Worm (Caenorhabditis elegans) whole organism, L4/young adult: ENCODE data around the gene F19G12.11.
A peak's percentile ranks its signal among the peaks of the same experiment; 100 is the strongest.

Experiments used
- W03F9.2 ChIP-seq: fragments of 150-350 bp; optimal IDR thresholded peaks from 2 replicates; lab custom pipeline; 2014; ENCODE audit warnings: missing biosample characterization, missing genetic modification characterization
- dao-5 ChIP-seq: sonication (generic microtip); optimal IDR thresholded peaks from 2 replicates; lab custom pipeline; 2016; ENCODE audit warnings: missing genotype, missing genetic modification characterization, moderate library complexity, missing compliant biosample characterization
- him-1 ChIP-seq: sonication (generic microtip); optimal IDR thresholded peaks from 2 replicates; lab custom pipeline; 2016; ENCODE audit warnings: missing genotype, missing genetic modification reagents, missing genetic modification characterization, missing compliant biosample characterization

The F19G12.11 gene

DNA sequence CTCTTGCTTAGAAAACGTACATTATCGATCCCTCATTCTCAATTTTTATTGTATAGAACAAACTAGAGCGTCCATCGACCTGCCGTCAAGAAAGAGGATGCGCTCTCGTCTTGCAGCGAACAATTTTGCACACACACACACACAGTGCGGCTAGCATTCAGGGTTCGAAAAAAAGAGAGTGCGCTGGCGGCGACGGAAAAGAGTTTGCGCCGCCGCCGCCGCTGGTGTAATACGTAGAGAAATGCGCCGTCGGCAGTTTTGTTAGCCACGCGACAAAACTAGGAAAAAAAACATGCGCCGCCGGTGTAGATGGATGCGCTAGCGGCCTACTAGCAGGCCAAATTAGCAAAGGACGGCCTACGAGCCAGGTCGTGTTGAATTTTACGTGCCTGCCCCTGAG lies 42.8 kb downstream of the F19G12.11 start:
- no peak for TF ChIP-seq W03F9.2
- TF ChIP-seq dao-5 (tag; lab: Kevin White, UChicago): no peak
- TF ChIP-seq him-1 (tag; lab: Kevin White, UChicago): no peak

DNA sequence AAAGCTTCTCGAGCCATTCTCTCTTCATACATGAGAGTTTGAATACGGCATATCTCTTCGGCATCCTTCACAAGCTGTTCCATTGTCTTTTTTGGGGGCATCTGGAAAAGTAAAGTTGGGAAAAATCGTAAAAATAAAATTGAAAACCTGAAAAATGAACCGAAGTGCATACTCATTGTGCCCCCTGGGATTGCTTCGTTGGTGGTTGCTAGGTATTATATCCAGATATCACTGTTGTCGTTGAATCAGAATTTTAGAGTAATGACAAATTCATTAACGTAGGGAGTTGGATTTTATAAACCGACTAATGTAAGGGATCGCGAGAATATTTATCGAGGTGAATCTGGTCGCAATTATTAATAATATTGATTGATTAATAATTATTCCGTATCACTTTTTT lies 44.8 kb downstream of the F19G12.11 start, which contains the start of gene F56C3.10:
Gene F56C3.10 (minus strand): TSS at position 101 of the 400 bp plus-strand sequence.
- TF ChIP-seq W03F9.2: no peak
- TF ChIP-seq dao-5 (tag; lab: Kevin White, UChicago): no peak
- no peak for TF ChIP-seq him-1 (tag; lab: Kevin White, UChicago)

DNA sequence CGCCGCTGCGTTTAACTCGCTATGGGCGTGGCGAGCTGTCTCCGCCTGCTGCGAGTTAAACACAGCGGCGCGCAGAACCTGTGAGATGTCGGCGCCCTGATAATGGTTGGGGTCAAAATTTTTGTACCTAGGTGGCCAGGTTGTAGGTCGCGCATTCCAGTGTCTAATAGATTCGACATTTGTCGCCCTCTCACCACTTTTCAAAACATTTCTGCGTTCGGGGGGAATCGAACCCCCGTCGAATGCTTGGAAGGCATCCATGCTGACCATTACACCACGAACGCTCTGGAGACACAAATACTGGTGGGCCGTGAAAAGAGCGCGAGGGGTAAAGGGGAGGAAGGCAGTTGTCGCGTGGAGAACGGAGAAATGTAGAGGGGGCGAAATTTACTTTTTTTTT lies 46.9 kb downstream of the F19G12.11 start:
- peak; percentile 21 for TF ChIP-seq W03F9.2
- no peak for TF ChIP-seq him-1 (tag; lab: Kevin White, UChicago)
- peak; percentile 81 for TF ChIP-seq dao-5 (tag; lab: Kevin White, UChicago)
